Worm (Caenorhabditis elegans) whole organism, young adult: Measurements from ENCODE around the gene C49C3.6.

Experiments used
- B0019.2 ChIP-seq: fragments of 200-800 bp; sonication (Bioruptor generic); conservative IDR thresholded peaks from 2 replicates; pipeline ENCODE4 v1.3.6; 2022; ENCODE audit warnings: missing genetic modification reagents, missing genetic modification characterization, missing compliant biosample characterization
- C17E4.6 ChIP-seq: fragments of 200-800 bp; sonication (Bioruptor generic); IDR thresholded peaks from 2 replicates; pipeline ENCODE4 v1.3.6; 2022; ENCODE audit warnings: missing genetic modification reagents, missing genetic modification characterization, missing compliant biosample characterization
- F49E8.2 ChIP-seq: sonication (generic microtip); optimal IDR thresholded peaks from 3 replicates; lab custom pipeline; 2017; ENCODE audit warnings: missing genetic modification characterization, mild to moderate bottlenecking, missing compliant biosample characterization, antibody characterized with exemption, moderate library complexity; ENCODE audit not compliant: insufficient read depth
- F57C9.4 ChIP-seq: sonication (generic microtip); optimal IDR thresholded peaks from 2 replicates; lab custom pipeline; 2017; ENCODE audit warnings: mild to moderate bottlenecking, missing genetic modification characterization, missing compliant biosample characterization
- K11D2.4 ChIP-seq: fragments of 200-800 bp; sonication (Bioruptor generic); IDR thresholded peaks from 2 replicates; pipeline ENCODE4 v1.3.6; 2022; ENCODE audit warnings: missing genetic modification reagents, missing genetic modification characterization, missing compliant biosample characterization
- T07F8.4 ChIP-seq: sonication (generic microtip); optimal IDR thresholded peaks from 2 replicates; lab custom pipeline; 2016; ENCODE audit warnings: mild to moderate bottlenecking, missing genetic modification characterization, moderate library complexity, missing compliant biosample characterization
- Y53F4B.3 ChIP-seq: fragments of 200-800 bp; sonication (Bioruptor generic); IDR thresholded peaks from 2 replicates; pipeline ENCODE4 v1.3.6; 2022; ENCODE audit warnings: missing genetic modification reagents, missing genetic modification characterization, missing compliant biosample characterization
- Y53G8AR.9 ChIP-seq: fragments of 200-800 bp; sonication (Bioruptor generic); conservative IDR thresholded peaks from 2 replicates; pipeline ENCODE4 v1.3.6; 2022; ENCODE audit warnings: missing genetic modification reagents, missing genetic modification characterization, missing compliant biosample characterization
- Y67H2A.10 ChIP-seq: fragments of 200-800 bp; sonication (Bioruptor generic); conservative IDR thresholded peaks from 2 replicates; pipeline ENCODE4 v1.3.6; 2022; ENCODE audit warnings: missing genetic modification reagents, missing genetic modification characterization, missing compliant biosample characterization
- akir-1 ChIP-seq: fragments of 200-800 bp; sonication (Bioruptor generic); optimal IDR thresholded peaks from 2 replicates; lab custom pipeline; 2018; ENCODE audit warnings: mild to moderate bottlenecking, missing genetic modification characterization, moderate library complexity, missing compliant biosample characterization
- die-1 ChIP-seq: sonication (generic microtip); optimal IDR thresholded peaks from 2 replicates; lab custom pipeline; 2016; ENCODE audit warnings: missing genotype, mild to moderate bottlenecking, missing genetic modification characterization, missing compliant biosample characterization
- egl-18 ChIP-seq: fragments of 200-800 bp; sonication (Bioruptor generic); IDR thresholded peaks from 2 replicates; pipeline ENCODE4 v1.3.6; 2022; ENCODE audit warnings: missing genetic modification reagents, missing genetic modification characterization, missing compliant biosample characterization
- egl-44 ChIP-seq: fragments of 200-800 bp; sonication (Bioruptor generic); IDR thresholded peaks from 2 replicates; pipeline ENCODE4 v1.3.6; 2022; ENCODE audit warnings: missing genetic modification reagents, missing genetic modification characterization, missing compliant biosample characterization
- egrh-3 ChIP-seq: fragments of 200-800 bp; sonication (Bioruptor generic); IDR thresholded peaks from 2 replicates; pipeline ENCODE4 v1.3.6; 2022; ENCODE audit warnings: missing genetic modification reagents, missing genetic modification characterization, missing compliant biosample characterization
- ekl-4 ChIP-seq: fragments of 200-800 bp; sonication (Bioruptor generic); IDR thresholded peaks from 2 replicates; pipeline ENCODE4 v1.3.6; 2022; ENCODE audit warnings: missing genetic modification reagents, missing genetic modification characterization, missing compliant biosample characterization
- ets-4 ChIP-seq: fragments of 200-800 bp; sonication (Bioruptor generic); optimal IDR thresholded peaks from 2 replicates; lab custom pipeline; 2018; ENCODE audit warnings: mild to moderate bottlenecking, missing genetic modification characterization, missing compliant biosample characterization
- lin-26 ChIP-seq: fragments of 200-800 bp; sonication (Bioruptor generic); IDR thresholded peaks from 2 replicates; pipeline ENCODE4 v1.3.6; 2022; ENCODE audit warnings: missing genetic modification reagents, missing genetic modification characterization, missing compliant biosample characterization
- madf-10 ChIP-seq: sonication (generic microtip); optimal IDR thresholded peaks from 2 replicates; lab custom pipeline; 2016; ENCODE audit warnings: mild to moderate bottlenecking, missing genetic modification characterization, missing compliant biosample characterization
- madf-3 ChIP-seq: fragments of 200-800 bp; sonication (Bioruptor generic); IDR thresholded peaks from 2 replicates; pipeline ENCODE4 v1.3.6; 2022; ENCODE audit warnings: missing genetic modification reagents, missing genetic modification characterization, missing compliant biosample characterization
- madf-6 ChIP-seq: fragments of 200-800 bp; sonication (Bioruptor generic); IDR thresholded peaks from 2 replicates; pipeline ENCODE4 v1.3.6; 2022; ENCODE audit warnings: missing genetic modification reagents, missing genetic modification characterization, missing compliant biosample characterization
- mcd-1 ChIP-seq: fragments of 200-800 bp; sonication (Bioruptor generic); IDR thresholded peaks from 2 replicates; pipeline ENCODE4 v1.3.6; 2022; ENCODE audit warnings: missing genetic modification reagents, missing genetic modification characterization, missing compliant biosample characterization
- mxl-1 ChIP-seq: sonication (generic microtip); optimal IDR thresholded peaks from 2 replicates; lab custom pipeline; 2016; ENCODE audit warnings: missing genetic modification characterization, missing compliant biosample characterization
- nfyb-1 ChIP-seq: fragments of 200-800 bp; sonication (Bioruptor generic); IDR thresholded peaks from 2 replicates; pipeline ENCODE4 v1.3.6; 2022; ENCODE audit warnings: missing genetic modification reagents, missing genetic modification characterization, missing compliant biosample characterization
- nhr-80 ChIP-seq: sonication (generic microtip); optimal IDR thresholded peaks from 2 replicates; lab custom pipeline; 2016; ENCODE audit warnings: missing genetic modification characterization, missing compliant biosample characterization
- nhr-90 ChIP-seq: sonication (generic microtip); optimal IDR thresholded peaks from 2 replicates; lab custom pipeline; 2016; ENCODE audit warnings: missing genotype, mild to moderate bottlenecking, missing genetic modification characterization, missing compliant biosample characterization
- sea-2 ChIP-seq: fragments of 200-800 bp; sonication (Bioruptor generic); IDR thresholded peaks from 2 replicates; pipeline ENCODE4 v1.3.6; 2022; ENCODE audit warnings: missing genetic modification characterization, missing compliant biosample characterization
- snpc-1.1 ChIP-seq: sonication (generic microtip); optimal IDR thresholded peaks from 2 replicates; lab custom pipeline; 2017; ENCODE audit warnings: missing genetic modification characterization, mild to moderate bottlenecking, missing compliant biosample characterization, antibody characterized with exemption, moderate library complexity, missing genotype, missing genetic modification reagents; ENCODE audit not compliant: insufficient read depth
- snpc-4 ChIP-seq, 5 experiments: fragments of 150-350 bp in 1 of 5; sonication (generic microtip) in 4 of 5; optimal IDR thresholded peaks; 2 replicates each; lab custom pipeline; 2014 to 2018; ENCODE audit warnings: missing genetic modification characterization in 5 of 5, missing biosample characterization in 3 of 5, antibody characterized with exemption in 2 of 5, mild to moderate bottlenecking in 2 of 5, missing compliant biosample characterization in 2 of 5, missing genotype in 2 of 5, moderate library complexity in 2 of 5, missing genetic modification reagents in 1 of 5
- somi-1 ChIP-seq: fragments of 200-800 bp; sonication (Bioruptor generic); optimal IDR thresholded peaks from 2 replicates; lab custom pipeline; 2018; ENCODE audit warnings: mild to moderate bottlenecking, missing genetic modification characterization, missing compliant biosample characterization
- unc-130 ChIP-seq: sonication (generic microtip); optimal IDR thresholded peaks from 2 replicates; lab custom pipeline; 2016; ENCODE audit warnings: missing genetic modification reagents, missing genetic modification characterization, missing compliant biosample characterization
- ztf-18 ChIP-seq: sonication (generic microtip); optimal IDR thresholded peaks from 2 replicates; lab custom pipeline; 2016; ENCODE audit warnings: missing genotype, mild to moderate bottlenecking, missing genetic modification characterization, missing compliant biosample characterization
- ztf-25 ChIP-seq: fragments of 200-800 bp; sonication (Bioruptor generic); IDR thresholded peaks from 2 replicates; pipeline ENCODE4 v1.3.6; 2022; ENCODE audit warnings: missing genetic modification reagents, missing genetic modification characterization, missing compliant biosample characterization
- ztf-6 ChIP-seq: fragments of 200-800 bp; sonication (Bioruptor generic); IDR thresholded peaks from 2 replicates; pipeline ENCODE4 v1.3.6; 2022; ENCODE audit warnings: missing genetic modification reagents, missing genetic modification characterization, missing compliant biosample characterization

Gene C49C3.6

ce11 chrIV:17338920-17339510 is 7.7 kb downstream of the C49C3.6 start, which contains the start of gene C49C3.10:
Gene C49C3.10 (minus strand): TSS chrIV:17338970.
- peak; percentile 60 for TF ChIP-seq nhr-80 (tag; lab: Kevin White, UChicago)
- TF ChIP-seq mcd-1, result no peak

ce11 chrIV:17341033-17341432 is 9.7 kb downstream of the C49C3.6 start:
- TF ChIP-seq F49E8.2 (tag; lab: Kevin White, UChicago), result no peak
- no peak for TF ChIP-seq ztf-18 (tag; lab: Kevin White, UChicago)
- no peak for TF ChIP-seq mxl-1
- TF ChIP-seq madf-3, result no peak
- no peak for TF ChIP-seq unc-130 (GFP tag; lab: Kevin White, UChicago)

ce11 chrIV:17342179-17342578 is 10.9 kb downstream of the C49C3.6 start, which contains the start of gene C49C3.9:
Gene C49C3.9 (minus strand): TSS chrIV:17342314.
- peak; percentile 20 for TF ChIP-seq ets-4 (GFP tag; lab: Kevin White, UChicago)
- no peak for TF ChIP-seq egl-18 (GFP tag; lab: Robert Waterston, UW)
- no peak for TF ChIP-seq Y53G8AR.9 (GFP tag; lab: Robert Waterston, UW)
- no peak for TF ChIP-seq F57C9.4 (tag; lab: Kevin White, UChicago)
- peak; percentile 80 for TF ChIP-seq nhr-80 (tag; lab: Kevin White, UChicago)
- TF ChIP-seq ztf-6 (GFP tag; lab: Robert Waterston, UW), result no peak
- no peak for TF ChIP-seq madf-10
- TF ChIP-seq nhr-90 (tag; lab: Kevin White, UChicago), result no peak
- TF ChIP-seq egl-44, result no peak
- no peak for TF ChIP-seq lin-26 (GFP tag; lab: Robert Waterston, UW)
- no peak for TF ChIP-seq akir-1
- no peak for TF ChIP-seq snpc-4 (GFP tag; optimal IDR thresholded peaks at IDR 0.05; lab: Kevin White, UChicago)
- TF ChIP-seq snpc-4 (tag; optimal IDR thresholded peaks at IDR 0.05; lab: Kevin White, UChicago), result no peak
- TF ChIP-seq snpc-1.1, result no peak

- TF ChIP-seq ztf-25 (GFP tag; lab: Robert Waterston, UW) (no peak), somi-1 (GFP tag; lab: Kevin White, UChicago) (no peak), T07F8.4 (no peak), mxl-1 (no peak), die-1 (tag; lab: Kevin White, UChicago) (no peak), ekl-4 (GFP tag; lab: Robert Waterston, UW) (no peak), K11D2.4 (no peak), B0019.2 (GFP tag; lab: Robert Waterston, UW) (no peak), C17E4.6 (no peak), sea-2 (no peak), snpc-1.1 (no peak), Y53F4B.3 (no peak), egrh-3 (no peak), nfyb-1 (GFP tag; lab: Robert Waterston, UW) (no peak), Y67H2A.10 (GFP tag; lab: Robert Waterston, UW) (no peak), madf-6 (GFP tag; lab: Robert Waterston, UW) (no peak)
Measured at ce11 chrIV:17342667-17343066, 11.3 kb downstream of the C49C3.6 start, which contains the start of gene C49C3.21. Gene C49C3.21 (plus strand): TSS chrIV:17342967.
